Fruit fly (Drosophila melanogaster): Measurements from ENCODE around the gene Cyp305a1.

The Cyp305a1 gene

DNA sequence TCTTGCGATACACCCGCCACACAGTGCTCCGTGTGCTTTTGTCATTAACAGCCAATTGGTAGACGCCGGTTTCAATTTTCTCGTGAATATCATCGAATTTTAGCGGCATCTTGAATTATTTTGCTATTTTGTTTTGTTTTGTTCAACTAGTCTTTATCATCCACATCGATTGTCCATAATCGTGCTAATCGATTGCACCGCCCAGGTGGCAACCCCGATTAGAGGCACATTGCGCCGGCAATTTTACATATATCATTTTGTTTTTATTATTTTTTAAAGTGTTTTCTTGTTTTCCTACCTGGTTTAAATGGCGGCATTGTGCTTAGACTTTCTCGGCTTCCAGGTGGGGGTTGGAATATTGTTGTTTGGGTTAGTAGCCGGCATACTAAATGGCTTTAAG is 7.2 kb downstream of the Cyp305a1 start, which contains the start of gene CG34116 (continued):
- TF ChIP-seq Ravus (GFP tag; IDR thresholded peaks at IDR 0.05) = no peak
- no peak for TF ChIP-seq CG30020 (tag; optimal IDR thresholded peaks at IDR 0.05)
- TF ChIP-seq Stat92E (GFP tag; optimal IDR thresholded peaks at IDR 0.05) = no peak
- no peak for TF ChIP-seq CG6654 (GFP tag; optimal IDR thresholded peaks at IDR 0.05)
- TF ChIP-seq hth (optimal IDR thresholded peaks at IDR 0.05) = no peak
- peak; percentile 70 for TF ChIP-seq Scr (GFP tag; IDR thresholded peaks at IDR 0.05; ENCODE audit: partially characterized antibody)
- no peak for TF ChIP-seq CG10431 (GFP tag; optimal IDR thresholded peaks at IDR 0.05)
- TF ChIP-seq hbn (GFP tag; IDR thresholded peaks at IDR 0.05; ENCODE audit: partially characterized antibody) = peak; percentile 56
- no peak for TF ChIP-seq ab (GFP tag; optimal IDR thresholded peaks at IDR 0.05)
- peak; percentile 36 for TF ChIP-seq CG2129 (GFP tag; IDR thresholded peaks at IDR 0.05; ENCODE audit: partially characterized antibody)
- TF ChIP-seq vnd (GFP tag; IDR thresholded peaks at IDR 0.05; ENCODE audit: partially characterized antibody) = peak; percentile 49; the same call in 2 of the 3 replicates
- no peak for TF ChIP-seq CoRest (tag; optimal IDR thresholded peaks at IDR 0.05)
- TF ChIP-seq CG9797 (GFP tag; optimal IDR thresholded peaks at IDR 0.05) = no peak
- no peak for TF ChIP-seq gem (tag; optimal IDR thresholded peaks at IDR 0.05)
- no peak for TF ChIP-seq CG10979 (tag; optimal IDR thresholded peaks at IDR 0.05)
- TF ChIP-seq Hsf (GFP tag; optimal IDR thresholded peaks at IDR 0.05) = no peak
- TF ChIP-seq kni (GFP tag; optimal IDR thresholded peaks at IDR 0.05) = no peak
- TF ChIP-seq zen2 (GFP tag; IDR thresholded peaks at IDR 0.05; ENCODE audit: partially characterized antibody) = peak; percentile 75; the same call in 2 of the 3 replicates
- no peak for TF ChIP-seq CG7786 (GFP tag; optimal IDR thresholded peaks at IDR 0.05)
- TF ChIP-seq slp2 (GFP tag; optimal IDR thresholded peaks at IDR 0.05) = no peak
- 0 out of 3 replicates have a peak, but pooled peaks have one; percentile 44 for TF ChIP-seq mld (GFP tag; IDR thresholded peaks at IDR 0.05; ENCODE audit: partially characterized antibody)
- no peak for TF ChIP-seq chinmo (GFP tag; IDR thresholded peaks at IDR 0.05; ENCODE audit: partially characterized antibody)
- peak; percentile 19; the same call in 1 of the 2 replicates for TF ChIP-seq sna (GFP tag; IDR thresholded peaks at IDR 0.05; ENCODE audit: partially characterized antibody)
- TF ChIP-seq sr (GFP tag; IDR thresholded peaks at IDR 0.05) = no peak
- TF ChIP-seq tna (GFP tag; IDR thresholded peaks at IDR 0.05; ENCODE audit: partially characterized antibody) = peak; percentile 55; the same call in 1 of the 2 replicates
- no peak for TF ChIP-seq Trl (optimal IDR thresholded peaks at IDR 0.05)
- TF ChIP-seq Trl (GFP tag; optimal IDR thresholded peaks at IDR 0.05) = no peak
- TF ChIP-seq chn (GFP tag; optimal IDR thresholded peaks at IDR 0.05) = no peak
- TF ChIP-seq trh (GFP tag; optimal IDR thresholded peaks at IDR 0.05) = no peak
- no peak for TF ChIP-seq CG9817 (tag; optimal IDR thresholded peaks at IDR 0.05)
- peak; percentile 84 for TF ChIP-seq CG6791 (GFP tag; IDR thresholded peaks at IDR 0.05; ENCODE audit: partially characterized antibody)
- TF ChIP-seq dm (GFP tag; optimal IDR thresholded peaks at IDR 0.05) = no peak
- peak; percentile 73 for TF ChIP-seq bbx (GFP tag; IDR thresholded peaks at IDR 0.05; ENCODE audit: partially characterized antibody)
- TF ChIP-seq CG12299 (tag; optimal IDR thresholded peaks at IDR 0.05) = no peak
- TF ChIP-seq cwo (GFP tag; optimal IDR thresholded peaks at IDR 0.05) = no peak
- no peak for TF ChIP-seq CG7271 (tag; optimal IDR thresholded peaks at IDR 0.05)
- TF ChIP-seq CG16813 (GFP tag; IDR thresholded peaks at IDR 0.05; ENCODE audit: partially characterized antibody) = peak; percentile 61
- TF ChIP-seq trem (tag; optimal IDR thresholded peaks at IDR 0.05) = peak; percentile 26
- TF ChIP-seq C15 (GFP tag; IDR thresholded peaks at IDR 0.05) = no peak
- TF ChIP-seq cg (GFP tag; optimal IDR thresholded peaks at IDR 0.05) = peak; percentile 7
- no peak for TF ChIP-seq prd (optimal IDR thresholded peaks at IDR 0.05)
- TF ChIP-seq prd (GFP tag; IDR thresholded peaks at IDR 0.05) = no peak
- TF ChIP-seq BEAF-32 (GFP tag; optimal IDR thresholded peaks at IDR 0.05) = peak; percentile 66
- no peak for TF ChIP-seq zf30C (GFP tag; optimal IDR thresholded peaks at IDR 0.05)
- TF ChIP-seq CG16779 (GFP tag; IDR thresholded peaks at IDR 0.05) = no peak
- TF ChIP-seq sens (GFP tag) = no peak
- TF ChIP-seq NK7.1 (GFP tag; optimal IDR thresholded peaks at IDR 0.05) = no peak
- no peak for TF ChIP-seq Dip2 (GFP tag; IDR thresholded peaks at IDR 0.05)
- no peak for TF ChIP-seq Abd-B (GFP tag; optimal IDR thresholded peaks at IDR 0.05)
- TF ChIP-seq CG15601 (tag; optimal IDR thresholded peaks at IDR 0.05) = no peak
